Worm (Caenorhabditis elegans) whole organism, L4 larva: ENCODE data around the gene F54F2.9.

ENCODE experiments used
- D1046.2 ChIP-seq: fragments of 200-800 bp; sonication (Bioruptor generic); IDR thresholded peaks from 2 replicates; pipeline ENCODE4 v1.3.6; 2022; ENCODE audit warnings: missing genetic modification characterization, missing compliant biosample characterization
- F10B5.3 ChIP-seq: sonication (generic microtip); optimal IDR thresholded peaks from 2 replicates; lab custom pipeline; 2016; ENCODE audit warnings: mild to moderate bottlenecking, missing genetic modification characterization, missing compliant biosample characterization
- F26F4.8 ChIP-seq: fragments of 200-800 bp; sonication (Bioruptor generic); conservative IDR thresholded peaks from 2 replicates; pipeline ENCODE4 v1.3.6; 2022; ENCODE audit warnings: missing genetic modification characterization, missing compliant biosample characterization
- F44E2.7 ChIP-seq: fragments of 200-800 bp; sonication (Bioruptor generic); IDR thresholded peaks from 2 replicates; pipeline ENCODE4 v2.1.2; 2022; ENCODE audit warnings: missing genetic modification characterization, missing compliant biosample characterization
- ZK337.2 ChIP-seq: fragments of 200-800 bp; sonication (Bioruptor generic); IDR thresholded peaks from 2 replicates; pipeline ENCODE4 v1.3.6; 2022; ENCODE audit warnings: missing genetic modification reagents, missing genetic modification characterization, missing compliant biosample characterization
- aha-1 ChIP-seq: fragments of 150-350 bp; peaks from one replicate; lab custom pipeline; 2014; ENCODE audit warnings: missing biosample characterization, missing genetic modification characterization
- ceh-20 ChIP-seq: fragments of 200-800 bp; sonication (Bioruptor generic); IDR thresholded peaks from 2 replicates; pipeline ENCODE4 v1.3.6; 2022; ENCODE audit warnings: missing genetic modification reagents, missing genetic modification characterization, missing compliant biosample characterization
- ceh-32 ChIP-seq: sonication (generic microtip); optimal IDR thresholded peaks from 2 replicates; lab custom pipeline; 2016; ENCODE audit warnings: mild to moderate bottlenecking, missing genetic modification characterization, missing compliant biosample characterization; ENCODE audit not compliant: poor library complexity
- ceh-44 ChIP-seq: fragments of 200-800 bp; sonication (Bioruptor generic); IDR thresholded peaks from 2 replicates; pipeline ENCODE4 v1.3.6; 2022; ENCODE audit warnings: missing genetic modification reagents, missing genetic modification characterization, missing compliant biosample characterization
- cey-2 ChIP-seq: sonication (generic microtip); optimal IDR thresholded peaks from 3 replicates; lab custom pipeline; 2017; ENCODE audit warnings: missing genetic modification characterization, mild to moderate bottlenecking, missing compliant biosample characterization, antibody characterized with exemption, borderline replicate concordance; ENCODE audit not compliant: insufficient read depth
- dmd-6 ChIP-seq: fragments of 200-800 bp; sonication (Bioruptor generic); IDR thresholded peaks from 2 replicates; pipeline ENCODE4 v1.3.6; 2022; ENCODE audit warnings: missing genetic modification reagents, missing genetic modification characterization, missing compliant biosample characterization
- dmd-8 ChIP-seq: fragments of 200-800 bp; sonication (Bioruptor generic); IDR thresholded peaks from 2 replicates; pipeline ENCODE4 v1.3.6; 2022; ENCODE audit warnings: missing genetic modification characterization, missing compliant biosample characterization
- dpl-1 ChIP-seq: fragments of 150-350 bp; optimal IDR thresholded peaks from 2 replicates; lab custom pipeline; 2014; ENCODE audit warnings: missing biosample characterization, missing genetic modification reagents, missing genetic modification characterization
- duxl-1 ChIP-seq: sonication (generic microtip); optimal IDR thresholded peaks from 2 replicates; lab custom pipeline; 2016; ENCODE audit warnings: mild to moderate bottlenecking, missing genetic modification characterization, moderate library complexity, missing compliant biosample characterization; ENCODE audit not compliant: poor library complexity
- dve-1 ChIP-seq: sonication (generic microtip); optimal IDR thresholded peaks from 2 replicates; lab custom pipeline; 2017; ENCODE audit warnings: antibody characterized with exemption, mild to moderate bottlenecking, missing genetic modification characterization, missing compliant biosample characterization; ENCODE audit not compliant: insufficient read depth
- egl-43 ChIP-seq: fragments of 200-800 bp; sonication (Bioruptor generic); IDR thresholded peaks from 2 replicates; pipeline ENCODE4 v1.3.6; 2022; ENCODE audit warnings: missing genetic modification reagents, missing genetic modification characterization, missing compliant biosample characterization
- fkh-10 ChIP-seq: fragments of 150-350 bp; optimal IDR thresholded peaks from 2 replicates; lab custom pipeline; 2014; ENCODE audit warnings: missing biosample characterization, missing genetic modification reagents, missing genetic modification characterization
- gei-8 ChIP-seq: fragments of 200-800 bp; sonication (Bioruptor generic); optimal IDR thresholded peaks from 2 replicates; lab custom pipeline; 2018; ENCODE audit warnings: mild to moderate bottlenecking, missing genetic modification characterization, missing compliant biosample characterization
- hif-1 ChIP-seq, 2 experiments: sonication (generic microtip); optimal IDR thresholded peaks; 2 replicates each; lab custom pipeline; 2016 to 2017; ENCODE audit warnings: missing compliant biosample characterization in 2 of 2, missing genetic modification characterization in 2 of 2, missing genetic modification reagents in 2 of 2, missing genotype in 2 of 2, mild to moderate bottlenecking in 1 of 2
- hlh-11 ChIP-seq: fragments of 200-800 bp; sonication (Bioruptor generic); optimal IDR thresholded peaks from 2 replicates; lab custom pipeline; 2018; ENCODE audit warnings: mild to moderate bottlenecking, missing genetic modification characterization, missing compliant biosample characterization
- hlh-30 ChIP-seq: sonication (generic microtip); optimal IDR thresholded peaks from 2 replicates; lab custom pipeline; 2017; ENCODE audit warnings: antibody characterized with exemption, mild to moderate bottlenecking, missing genetic modification characterization, missing compliant biosample characterization; ENCODE audit not compliant: insufficient read depth
- hmg-1.1 ChIP-seq: fragments of 200-800 bp; sonication (Bioruptor generic); IDR thresholded peaks from 2 replicates; pipeline ENCODE4 v1.3.6; 2022; ENCODE audit warnings: missing genetic modification reagents, missing genetic modification characterization, missing compliant biosample characterization
- lin-13 ChIP-seq: fragments of 150-350 bp; optimal IDR thresholded peaks from 2 replicates; lab custom pipeline; 2014; ENCODE audit warnings: missing biosample characterization, missing genetic modification reagents, missing genetic modification characterization
- lin-29 ChIP-seq: fragments of 200-800 bp; sonication (Bioruptor generic); IDR thresholded peaks from 2 replicates; pipeline ENCODE4 v1.3.6; 2022; ENCODE audit warnings: missing genetic modification reagents, missing genetic modification characterization, missing compliant biosample characterization
- lsy-2 ChIP-seq, 2 experiments: fragments of 150-350 bp in 1 of 2; sonication (generic microtip) in 1 of 2; optimal IDR thresholded peaks; 2 replicates each; lab custom pipeline; 2014 to 2017; ENCODE audit warnings: missing biosample characterization in 2 of 2, missing genetic modification characterization in 2 of 2
- mdl-1 ChIP-seq, 2 experiments: fragments of 150-350 bp in 1 of 2; sonication (generic microtip) in 1 of 2; optimal IDR thresholded peaks; 2 replicates each; lab custom pipeline; 2014 to 2017; ENCODE audit warnings: missing biosample characterization in 2 of 2, missing genetic modification characterization in 2 of 2
- mep-1 ChIP-seq: fragments of 150-350 bp; sonication (generic microtip); optimal IDR thresholded peaks from 3 replicates; lab custom pipeline; 2014; ENCODE audit warnings: missing biosample characterization, missing genetic modification characterization
- mes-2 ChIP-seq: sonication (generic microtip); optimal IDR thresholded peaks from 2 replicates; lab custom pipeline; 2016; ENCODE audit warnings: missing genotype, mild to moderate bottlenecking, missing genetic modification characterization, missing compliant biosample characterization; ENCODE audit not compliant: poor library complexity, severe bottlenecking
- mxl-2 ChIP-seq: fragments of 200-800 bp; sonication (Bioruptor generic); conservative IDR thresholded peaks from 2 replicates; pipeline ENCODE4 v1.3.6; 2022; ENCODE audit warnings: missing genetic modification reagents, missing genetic modification characterization, missing compliant biosample characterization
- mxl-3 ChIP-seq: fragments of 200-800 bp; sonication (Bioruptor generic); optimal IDR thresholded peaks from 2 replicates; lab custom pipeline; 2018; ENCODE audit warnings: mild to moderate bottlenecking, missing genetic modification characterization, missing compliant biosample characterization
- nhr-11 ChIP-seq: fragments of 150-350 bp; optimal IDR thresholded peaks from 2 replicates; lab custom pipeline; 2014; ENCODE audit warnings: missing biosample characterization, missing genetic modification characterization
- nhr-28 ChIP-seq: fragments of 150-350 bp; optimal IDR thresholded peaks from 2 replicates; lab custom pipeline; 2014; ENCODE audit warnings: missing biosample characterization, missing genetic modification characterization
- nhr-42 ChIP-seq: fragments of 200-800 bp; sonication (Bioruptor generic); IDR thresholded peaks from 2 replicates; pipeline ENCODE4 v1.3.6; 2022; ENCODE audit warnings: missing genetic modification characterization, missing compliant biosample characterization
- nhr-77 ChIP-seq: fragments of 150-350 bp; optimal IDR thresholded peaks from 2 replicates; lab custom pipeline; 2014; ENCODE audit warnings: missing biosample characterization, missing genetic modification characterization
- rbr-2 ChIP-seq: sonication (generic microtip); optimal IDR thresholded peaks from 2 replicates; lab custom pipeline; 2016; ENCODE audit warnings: missing genotype, missing genetic modification characterization, missing compliant biosample characterization
- saeg-2 ChIP-seq: fragments of 200-800 bp; sonication (Bioruptor generic); IDR thresholded peaks from 2 replicates; pipeline ENCODE4 v1.3.6; 2022; ENCODE audit warnings: missing genetic modification reagents, missing genetic modification characterization, missing compliant biosample characterization
- sdz-12 ChIP-seq: fragments of 200-800 bp; sonication (Bioruptor generic); optimal IDR thresholded peaks from 2 replicates; lab custom pipeline; 2018; ENCODE audit warnings: mild to moderate bottlenecking, missing genetic modification characterization, missing compliant biosample characterization
- snpc-4 ChIP-seq: fragments of 150-350 bp; optimal IDR thresholded peaks from 2 replicates; lab custom pipeline; 2014; ENCODE audit warnings: missing biosample characterization, missing genetic modification characterization
- spr-1 ChIP-seq: sonication (generic microtip); optimal IDR thresholded peaks from 2 replicates; lab custom pipeline; 2016; ENCODE audit warnings: mild to moderate bottlenecking, missing genetic modification characterization, missing compliant biosample characterization
- tag-97 ChIP-seq: fragments of 200-800 bp; sonication (Bioruptor generic); IDR thresholded peaks from 2 replicates; pipeline ENCODE4 v1.3.6; 2022; ENCODE audit warnings: missing genetic modification characterization, missing compliant biosample characterization
- tra-1 ChIP-seq: fragments of 200-800 bp; sonication (Bioruptor generic); IDR thresholded peaks from 2 replicates; pipeline ENCODE4 v1.3.6; 2022; ENCODE audit warnings: missing genetic modification reagents, missing genetic modification characterization, missing compliant biosample characterization
- unc-39 ChIP-seq: sonication (generic microtip); optimal IDR thresholded peaks from 2 replicates; lab custom pipeline; 2017; ENCODE audit warnings: missing biosample characterization, missing genetic modification characterization
- unc-62 ChIP-seq, 3 experiments: fragments of 150-350 bp in 1 of 3; sonication (generic microtip); optimal IDR thresholded peaks in 2 of 3; peaks in 1 of 3; 1 replicate in 1 of 3; 2 replicates in 2 of 3; lab custom pipeline; 2014 to 2017; ENCODE audit warnings: missing biosample characterization in 3 of 3, missing genetic modification characterization in 3 of 3, missing genetic modification reagents in 3 of 3, missing genotype in 1 of 3
- vab-7 ChIP-seq: fragments of 200-800 bp; sonication (Bioruptor generic); IDR thresholded peaks from 2 replicates; pipeline ENCODE4 v1.3.6; 2022; ENCODE audit warnings: missing genetic modification reagents, missing genetic modification characterization, missing compliant biosample characterization
- ztf-11 ChIP-seq: fragments of 150-350 bp; optimal IDR thresholded peaks from 2 replicates; lab custom pipeline; 2014; ENCODE audit warnings: missing biosample characterization, missing genetic modification characterization

The F54F2.9 gene

ce11 chrIII:8785426-8785825 lies 41.6 kb downstream of the F54F2.9 start:
- TF ChIP-seq mep-1 (tag; lab: Kevin White, UChicago) = peak; percentile 56
- peak; percentile 63 for TF ChIP-seq dve-1 (tag; lab: Kevin White, UChicago)
- TF ChIP-seq saeg-2 = peak; percentile 75
- no peak for TF ChIP-seq tag-97 (GFP tag; lab: Robert Waterston, UW)
- TF ChIP-seq nhr-11 (tag; lab: Kevin White, UChicago) = peak; percentile 64
- no peak for TF ChIP-seq ceh-44 (GFP tag; lab: Robert Waterston, UW)
- TF ChIP-seq dpl-1 (GFP tag; lab: Kevin White, UChicago) = peak; percentile 31
- TF ChIP-seq dmd-6 (GFP tag; lab: Robert Waterston, UW) = peak; percentile 81
- TF ChIP-seq hif-1 (tag; optimal IDR thresholded peaks at IDR 0.05; lab: Kevin White, UChicago) = peak in 1 of 2 experiments; percentile 48
- peak; percentile 76; the same call in 1 of the 2 replicates for TF ChIP-seq ceh-20 (GFP tag; lab: Robert Waterston, UW)
- peak; percentile 92 for TF ChIP-seq hlh-30
- peak; percentile 78 for TF ChIP-seq gei-8 (GFP tag; lab: Kevin White, UChicago)
- TF ChIP-seq unc-62 (GFP tag; optimal IDR thresholded peaks at IDR 0.05 in 1 of 2; lab: Kevin White, UChicago) = peak in 1 of 2 experiments; percentile 62
- no peak for TF ChIP-seq unc-62 (tag; optimal IDR thresholded peaks at IDR 0.05; lab: Kevin White, UChicago)
- TF ChIP-seq spr-1 (tag; lab: Kevin White, UChicago) = no peak
- TF ChIP-seq mxl-3 (GFP tag; lab: Kevin White, UChicago) = peak; percentile 47
- no peak for TF ChIP-seq sdz-12 (GFP tag; lab: Kevin White, UChicago)
- no peak for TF ChIP-seq lin-29 (GFP tag; lab: Robert Waterston, UW)
- TF ChIP-seq mes-2 (tag; lab: Kevin White, UChicago) = peak; percentile 29
- TF ChIP-seq aha-1 (tag; lab: Kevin White, UChicago) = peak; percentile 96
- TF ChIP-seq ceh-32 = no peak
- 0 out of 2 replicates have a peak, but pooled peaks have one; percentile 10 for TF ChIP-seq vab-7
- peak; percentile 38 for TF ChIP-seq rbr-2
- no peak for TF ChIP-seq nhr-42
- TF ChIP-seq F44E2.7 (GFP tag; lab: Robert Waterston, UW) = peak; percentile 64; the same call in 1 of the 2 replicates
- TF ChIP-seq tra-1 (GFP tag; lab: Robert Waterston, UW) = 0 out of 2 replicates have a peak, but pooled peaks have one; percentile 33
- peak; percentile 78 for TF ChIP-seq nhr-77 (tag; lab: Kevin White, UChicago)
- peak; percentile 86 for TF ChIP-seq hlh-11 (tag; lab: Kevin White, UChicago)
- TF ChIP-seq fkh-10 = no peak
- no peak for TF ChIP-seq snpc-4 (tag; lab: Kevin White, UChicago)
- TF ChIP-seq D1046.2 (GFP tag; lab: Robert Waterston, UW) = no peak
- 0 out of 2 replicates have a peak, but pooled peaks have one; percentile 62 for TF ChIP-seq egl-43 (GFP tag; lab: Robert Waterston, UW)
- TF ChIP-seq F26F4.8 (GFP tag; lab: Robert Waterston, UW) = no peak
- TF ChIP-seq lsy-2 (tag; optimal IDR thresholded peaks at IDR 0.05; lab: Kevin White, UChicago) = peak in 1 of 2 experiments; percentile 63
- TF ChIP-seq nhr-28 (tag; lab: Kevin White, UChicago) = peak; percentile 78
- TF ChIP-seq mdl-1 (tag; optimal IDR thresholded peaks at IDR 0.05; lab: Kevin White, UChicago) = peak; percentile 2 to 95
- TF ChIP-seq duxl-1 (tag; lab: Kevin White, UChicago) = peak; percentile 22
- TF ChIP-seq hmg-1.1 = peak; percentile 56

ce11 chrIII:8784500-8784899 lies 42.5 kb downstream of the F54F2.9 start:
- TF ChIP-seq lin-29 (GFP tag; lab: Robert Waterston, UW) (no peak), cey-2 (tag; lab: Kevin White, UChicago) (no peak), unc-39 (tag; lab: Kevin White, UChicago) (no peak), ZK337.2 (GFP tag; lab: Robert Waterston, UW) (no peak), aha-1 (tag; lab: Kevin White, UChicago) (no peak), lin-13 (GFP tag; lab: Kevin White, UChicago) (no peak), nhr-42 (no peak), mes-2 (tag; lab: Kevin White, UChicago) (no peak), mxl-2 (GFP tag; lab: Robert Waterston, UW) (no peak), vab-7 (no peak), dmd-8 (GFP tag; lab: Robert Waterston, UW) (no peak), F26F4.8 (GFP tag; lab: Robert Waterston, UW) (no peak), dmd-6 (GFP tag; lab: Robert Waterston, UW) (no peak), rbr-2 (no peak), F10B5.3 (tag; lab: Kevin White, UChicago) (no peak), ztf-11 (tag; lab: Kevin White, UChicago) (no peak), lsy-2 (tag; optimal IDR thresholded peaks at IDR 0.05; lab: Kevin White, UChicago) (no peak), gei-8 (GFP tag; lab: Kevin White, UChicago) (no peak)
- TF ChIP-seq, all 104 proteins: peak for 0
